Fruit fly (Drosophila melanogaster) whole organism, embryonic: ENCODE data around the gene CG17929.

Experiments used
- CG10209 ChIP-seq: fragments of 200-800 bp; sonication (Bioruptor generic); optimal IDR thresholded peaks from 3 replicates; lab custom pipeline; 2017; ENCODE audit warnings: missing biosample characterization, mild to moderate bottlenecking, missing genetic modification characterization, missing genetic modification reagents
- CG10274 ChIP-seq: fragments of 200-800 bp; sonication (Bioruptor generic); optimal IDR thresholded peaks from 3 replicates; lab custom pipeline; 2017; ENCODE audit warnings: missing biosample characterization, mild to moderate bottlenecking, missing genetic modification characterization
- CG14965 ChIP-seq: fragments of 200-800 bp; sonication (Bioruptor generic); optimal IDR thresholded peaks from 2 replicates; lab custom pipeline; 2016; ENCODE audit warnings: missing biosample characterization, missing genetic modification characterization, borderline replicate concordance
- CG15269 ChIP-seq: fragments of 200-800 bp; sonication (Bioruptor generic); optimal IDR thresholded peaks from 2 replicates; lab custom pipeline; 2018; ENCODE audit warnings: missing biosample characterization, mild to moderate bottlenecking, missing genetic modification characterization, moderate library complexity
- CG17568 ChIP-seq: fragments of 200-800 bp; sonication (Bioruptor generic); optimal IDR thresholded peaks from 2 replicates; lab custom pipeline; 2018; ENCODE audit warnings: missing biosample characterization, mild to moderate bottlenecking, missing genetic modification characterization, moderate library complexity
- CG1832 ChIP-seq: fragments of 200-800 bp; sonication (Bioruptor generic); optimal IDR thresholded peaks from 2 replicates; lab custom pipeline; 2017; ENCODE audit warnings: missing biosample characterization, mild to moderate bottlenecking, missing genetic modification characterization, inconsistent platforms
- CG31224 ChIP-seq: fragments of 200-800 bp; sonication (Bioruptor generic); IDR thresholded peaks from 2 replicates; pipeline ENCODE4 v1.3.6; 2022; ENCODE audit warnings: missing biosample characterization, missing genetic modification characterization
- CG32767 ChIP-seq: fragments of 200-800 bp; sonication (Bioruptor generic); IDR thresholded peaks from 2 replicates; pipeline ENCODE4 v1.3.6; 2022; ENCODE audit warnings: missing biosample characterization, missing genetic modification characterization
- CG5953 ChIP-seq: fragments of 200-800 bp; sonication (Bioruptor generic); IDR thresholded peaks from 2 replicates; pipeline ENCODE4 v1.3.6; 2022; ENCODE audit warnings: missing biosample characterization, missing genetic modification characterization
- CG6813 ChIP-seq: fragments of 200-800 bp; sonication (Bioruptor generic); optimal IDR thresholded peaks from 2 replicates; lab custom pipeline; 2017; ENCODE audit warnings: missing biosample characterization, missing genetic modification characterization, mild to moderate bottlenecking, moderate library complexity, missing genetic modification reagents
- CG7745 ChIP-seq: fragments of 200-800 bp; sonication (Bioruptor generic); optimal IDR thresholded peaks from 2 replicates; lab custom pipeline; 2018; ENCODE audit warnings: missing biosample characterization, mild to moderate bottlenecking, missing genetic modification characterization, moderate library complexity
- CG8359 ChIP-seq: fragments of 200-800 bp; sonication (Bioruptor generic); optimal IDR thresholded peaks from 2 replicates; lab custom pipeline; 2017; ENCODE audit warnings: missing biosample characterization, mild to moderate bottlenecking, missing genetic modification characterization, borderline replicate concordance
- Dbx ChIP-seq: fragments of 200-800 bp; sonication (Bioruptor generic); IDR thresholded peaks from 3 replicates; pipeline ENCODE4 v1.3.6; 2022; ENCODE audit warnings: missing biosample characterization, missing genetic modification characterization
- Eip74EF ChIP-seq, 2 experiments: fragments of 200-800 bp in 1 of 2; fragments of >200 bp in 1 of 2; sonication (Bioruptor generic) in 1 of 2; optimal IDR thresholded peaks; 2 replicates each; lab custom pipeline; 2017 to 2019; ENCODE audit warnings: missing biosample characterization in 2 of 2, missing genetic modification characterization in 2 of 2, mild to moderate bottlenecking in 1 of 2, moderate library complexity in 1 of 2
- Ets65A ChIP-seq: fragments of 200-800 bp; sonication (Bioruptor generic); peaks from one replicate; lab custom pipeline; 2016; ENCODE audit warnings: missing biosample characterization, missing genetic modification characterization
- Max ChIP-seq: fragments of 200-800 bp; sonication (Bioruptor generic); optimal IDR thresholded peaks from 2 replicates; lab custom pipeline; 2016; ENCODE audit warnings: missing biosample characterization, mild to moderate bottlenecking, missing genetic modification characterization
- Med ChIP-seq: fragments of 200-800 bp; sonication (Bioruptor generic); peaks from one replicate; lab custom pipeline; 2016; ENCODE audit warnings: missing biosample characterization, missing genetic modification characterization, mild to moderate bottlenecking, inconsistent platforms, moderate library complexity
- NFAT ChIP-seq: fragments of 200-800 bp; sonication (Bioruptor generic); IDR thresholded peaks from 2 replicates; pipeline ENCODE4 v1.3.6; 2022; ENCODE audit warnings: missing biosample characterization, missing genetic modification characterization
- Nf-YC ChIP-seq: fragments of 200-800 bp; optimal IDR thresholded peaks from 3 replicates; lab custom pipeline; 2019; ENCODE audit warnings: missing biosample characterization, mild to moderate bottlenecking, missing genetic modification characterization, moderate library complexity
- TFAM ChIP-seq: fragments of 200-800 bp; sonication (Bioruptor generic); optimal IDR thresholded peaks from 2 replicates; lab custom pipeline; 2017; ENCODE audit warnings: missing biosample characterization, missing genetic modification characterization, inconsistent platforms
- ab ChIP-seq: fragments of 200-800 bp; sonication (Bioruptor generic); optimal IDR thresholded peaks from 2 replicates; lab custom pipeline; 2016; ENCODE audit warnings: missing biosample characterization, missing genetic modification characterization
- bigmax ChIP-seq: fragments of 200-800 bp; sonication (Bioruptor generic); optimal IDR thresholded peaks from 2 replicates; lab custom pipeline; 2018; ENCODE audit warnings: missing biosample characterization, mild to moderate bottlenecking, missing genetic modification characterization
- bsh ChIP-seq, 2 experiments: fragments of 200-800 bp; sonication (Bioruptor generic); optimal IDR thresholded peaks; 2 replicates each; lab custom pipeline; 2017 to 2018; ENCODE audit warnings: mild to moderate bottlenecking in 2 of 2, missing biosample characterization in 2 of 2, missing genetic modification characterization in 2 of 2, moderate library complexity in 1 of 2
- chinmo ChIP-seq: fragments of 200-800 bp; sonication (Bioruptor generic); IDR thresholded peaks from 4 replicates; pipeline ENCODE4 v1.3.6; 2022; ENCODE audit warnings: missing biosample characterization, missing genetic modification characterization; ENCODE audit not compliant: partially characterized antibody
- dmrt11E ChIP-seq: fragments of 200-800 bp; sonication (Bioruptor generic); optimal IDR thresholded peaks from 3 replicates; lab custom pipeline; 2018; ENCODE audit warnings: missing biosample characterization, mild to moderate bottlenecking, missing genetic modification characterization, moderate library complexity
- gsb-n ChIP-seq: fragments of 200-800 bp; sonication (Bioruptor generic); optimal IDR thresholded peaks from 3 replicates; lab custom pipeline; 2018; ENCODE audit warnings: missing biosample characterization, mild to moderate bottlenecking, missing genetic modification characterization
- gt ChIP-seq: fragments of 200-800 bp; sonication (Bioruptor generic); IDR thresholded peaks from 2 replicates; pipeline ENCODE4 v1.3.6; 2022; ENCODE audit warnings: missing biosample characterization, missing genetic modification characterization
- hkb ChIP-seq, 2 experiments: fragments of 200-800 bp in 1 of 2; fragments of >200 bp in 1 of 2; sonication (Bioruptor generic) in 1 of 2; IDR thresholded peaks in 1 of 2; optimal IDR thresholded peaks in 1 of 2; 2 replicates each; pipeline versions ENCODE4 v1.3.6 to Lab custom; 2017 to 2022; ENCODE audit warnings: missing biosample characterization in 1 of 2, missing genetic modification characterization in 1 of 2
- insv ChIP-seq, 2 experiments: fragments of 200-800 bp; sonication (Bioruptor generic); optimal IDR thresholded peaks; 3 replicates each; lab custom pipeline; 2016 to 2018; ENCODE audit warnings: missing biosample characterization in 2 of 2, missing genetic modification characterization in 2 of 2
- ken ChIP-seq: fragments of 200-800 bp; sonication (Bioruptor generic); IDR thresholded peaks from 3 replicates; pipeline ENCODE4 v1.3.6; 2022; ENCODE audit warnings: missing biosample characterization, missing genetic modification characterization
- nom ChIP-seq: fragments of 200-800 bp; sonication (Bioruptor generic); optimal IDR thresholded peaks from 2 replicates; lab custom pipeline; 2017; ENCODE audit warnings: missing biosample characterization, missing genetic modification characterization, mild to moderate bottlenecking, moderate library complexity, missing genetic modification reagents
- oc ChIP-seq: fragments of 200-800 bp; sonication (Bioruptor generic); optimal IDR thresholded peaks from 2 replicates; lab custom pipeline; 2018; ENCODE audit warnings: missing biosample characterization, mild to moderate bottlenecking, missing genetic modification characterization, moderate library complexity
- onecut ChIP-seq: fragments of 200-800 bp; sonication (Bioruptor generic); IDR thresholded peaks from 2 replicates; pipeline ENCODE4 v1.3.6; 2022; ENCODE audit warnings: missing biosample characterization, missing genetic modification characterization
- pan ChIP-seq, 4 experiments: fragments of >200 bp in 3 of 4; fragments of 200-800 bp in 1 of 4; sonication (Bioruptor generic) in 1 of 4; optimal IDR thresholded peaks in 3 of 4; IDR thresholded peaks in 1 of 4; 2 replicates each; pipeline versions ENCODE4 v1.3.6 to Lab custom; 2017 to 2022; ENCODE audit warnings: missing biosample characterization in 2 of 4, missing genetic modification characterization in 2 of 4, mixed read lengths in 1 of 4
- repo ChIP-seq: fragments of 200-800 bp; sonication (Bioruptor generic); optimal IDR thresholded peaks from 2 replicates; lab custom pipeline; 2016; ENCODE audit warnings: missing biosample characterization, missing genetic modification characterization
- row ChIP-seq: fragments of 200-800 bp; sonication (Bioruptor generic); IDR thresholded peaks from 3 replicates; pipeline ENCODE4 v1.3.6; 2022; ENCODE audit warnings: missing biosample characterization, missing genetic modification characterization
- sim ChIP-seq: fragments of 200-800 bp; sonication (Bioruptor generic); IDR thresholded peaks from 2 replicates; pipeline ENCODE4 v1.3.6; 2022; ENCODE audit warnings: missing biosample characterization, missing genetic modification characterization

CG17929 gene

DNA sequence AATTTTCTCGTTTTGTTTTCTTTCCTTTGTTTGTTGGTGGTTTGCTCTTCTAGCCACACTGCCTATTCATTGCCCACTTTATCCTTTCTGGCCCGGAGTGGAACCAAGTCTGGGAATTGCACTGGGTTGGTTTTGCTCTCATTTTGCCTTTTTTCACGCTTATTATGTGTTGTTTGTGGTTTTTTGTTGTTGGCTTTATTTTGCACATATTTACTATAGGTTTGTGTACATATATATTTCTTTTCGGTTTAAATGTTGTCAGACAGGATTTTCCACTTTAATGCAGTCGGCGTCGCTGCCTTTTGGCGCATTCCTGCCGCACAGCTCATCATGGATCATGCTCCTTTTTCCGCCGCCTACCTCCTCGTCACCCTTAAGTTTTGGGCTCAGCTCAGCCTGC is 9.0 kb downstream of the CG17929 start:
- no peak for TF ChIP-seq CG10209
- TF ChIP-seq CG5953 (GFP tag; lab: Robert Waterston, UW) = no peak
- no peak for TF ChIP-seq NFAT
- TF ChIP-seq hkb (optimal IDR thresholded peaks at IDR 0.05; lab: Kevin White, UChicago) = no peak
- no peak for TF ChIP-seq hkb (GFP tag; IDR thresholded peaks at IDR 0.05; lab: Robert Waterston, UW)
- no peak for TF ChIP-seq CG31224 (GFP tag; lab: Robert Waterston, UW)
- peak in 1 of 2 experiments; percentile 1 for TF ChIP-seq bsh (GFP tag; optimal IDR thresholded peaks at IDR 0.05; lab: Kevin White, UChicago)
- no peak for TF ChIP-seq bigmax (GFP tag; lab: Kevin White, UChicago)
- no peak for TF ChIP-seq gt
- no peak for TF ChIP-seq pan (optimal IDR thresholded peaks at IDR 0.05; lab: Kevin White, UChicago)
- no peak for TF ChIP-seq pan (GFP tag; optimal IDR thresholded peaks at IDR 0.05 in 1 of 2, IDR thresholded peaks at IDR 0.05 in 1 of 2)
- TF ChIP-seq TFAM (GFP tag; lab: Kevin White, UChicago) = no peak
- TF ChIP-seq CG14965 (GFP tag; lab: Kevin White, UChicago) = no peak
- TF ChIP-seq CG10274 (GFP tag; lab: Kevin White, UChicago) = no peak
- TF ChIP-seq onecut (GFP tag; lab: Robert Waterston, UW) = no peak
- no peak for TF ChIP-seq row
- no peak for TF ChIP-seq CG7745 (tag; lab: Kevin White, UChicago)
- TF ChIP-seq Eip74EF (GFP tag; optimal IDR thresholded peaks at IDR 0.05; lab: Kevin White, UChicago) = no peak
- TF ChIP-seq chinmo (GFP tag; lab: Robert Waterston, UW) = 0 out of 4 replicates have a peak, but pooled peaks have one; percentile 7
- TF ChIP-seq CG15269 = no peak
- TF ChIP-seq CG6813 (GFP tag; lab: Kevin White, UChicago) = no peak
- no peak for TF ChIP-seq Max (GFP tag; lab: Kevin White, UChicago)
- no peak for TF ChIP-seq CG1832 (GFP tag; lab: Kevin White, UChicago)
- TF ChIP-seq Ets65A (GFP tag; lab: Kevin White, UChicago) = peak; percentile 32
- no peak for TF ChIP-seq sim (GFP tag; lab: Robert Waterston, UW)
- TF ChIP-seq repo (GFP tag; lab: Kevin White, UChicago) = no peak
- TF ChIP-seq CG32767 = no peak
- TF ChIP-seq dmrt11E (tag; lab: Kevin White, UChicago) = no peak
- TF ChIP-seq nom (GFP tag; lab: Kevin White, UChicago) = peak; percentile 80
- no peak for TF ChIP-seq CG17568 (GFP tag; lab: Kevin White, UChicago)
- TF ChIP-seq Nf-YC (tag; lab: Kevin White, UChicago) = no peak
- TF ChIP-seq ken (GFP tag; lab: Robert Waterston, UW) = no peak
- no peak for TF ChIP-seq insv (GFP tag; optimal IDR thresholded peaks at IDR 0.05; lab: Kevin White, UChicago)
- no peak for TF ChIP-seq CG8359 (GFP tag; lab: Kevin White, UChicago)

DNA sequence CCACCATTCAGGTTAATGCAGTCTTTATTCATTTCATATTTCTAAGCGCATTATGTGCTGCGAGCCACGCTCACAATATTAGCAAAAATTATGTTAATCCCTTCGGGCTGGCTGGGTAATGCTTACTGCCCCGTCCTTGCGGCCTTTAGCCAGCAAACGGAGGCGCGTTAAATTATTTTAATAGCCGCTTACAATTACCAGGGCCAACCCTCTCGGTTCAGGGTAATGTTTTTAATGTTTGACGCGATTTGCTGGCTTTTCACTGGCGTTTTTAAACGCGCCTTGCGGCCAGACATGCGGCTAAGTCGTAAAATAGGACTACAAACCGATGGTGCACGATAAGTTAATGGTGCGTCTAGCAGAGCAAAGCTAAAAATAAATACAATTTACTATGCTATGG is 9.5 kb downstream of the CG17929 start:
- TF ChIP-seq Med = peak; percentile 45
- TF ChIP-seq oc (tag; lab: Kevin White, UChicago) = peak; percentile 81
- TF ChIP-seq CG8359 (GFP tag; lab: Kevin White, UChicago) = peak; percentile 94
- TF ChIP-seq gsb-n (tag; lab: Kevin White, UChicago) = no peak
- TF ChIP-seq Dbx (GFP tag; lab: Robert Waterston, UW) = peak; percentile 20; the same call in 1 of the 3 replicates
- TF ChIP-seq ab (GFP tag; lab: Kevin White, UChicago) = no peak
